Fruit fly (Drosophila melanogaster): Measurements from ENCODE around the gene KP78a.

DNA sequence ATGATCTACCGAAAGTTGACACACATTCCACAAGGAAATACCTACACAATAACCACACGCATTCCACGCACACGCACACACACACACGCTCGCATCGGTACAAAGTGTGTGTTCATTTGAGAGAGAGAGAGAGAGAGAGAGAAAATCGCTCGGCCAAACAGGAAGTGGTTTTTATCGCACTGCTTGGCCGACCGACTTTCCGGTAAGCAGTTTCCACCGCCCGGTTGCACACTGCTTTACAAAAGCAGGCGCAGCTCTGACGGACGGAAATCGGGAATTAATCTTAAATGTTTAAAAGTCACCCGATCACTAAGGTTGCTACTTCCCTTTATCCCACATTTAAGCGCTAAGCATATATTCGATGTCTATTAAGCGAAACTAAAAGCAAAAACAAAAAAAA, 39.9 kb upstream of the KP78a start:
- TF ChIP-seq CTCF (optimal IDR thresholded peaks at IDR 0.05) (peak; percentile 52 to 54), CG8478 (optimal IDR thresholded peaks at IDR 0.05) (no peak)
